Worm (Caenorhabditis elegans): ENCODE data around the gene let-754.

DNA sequence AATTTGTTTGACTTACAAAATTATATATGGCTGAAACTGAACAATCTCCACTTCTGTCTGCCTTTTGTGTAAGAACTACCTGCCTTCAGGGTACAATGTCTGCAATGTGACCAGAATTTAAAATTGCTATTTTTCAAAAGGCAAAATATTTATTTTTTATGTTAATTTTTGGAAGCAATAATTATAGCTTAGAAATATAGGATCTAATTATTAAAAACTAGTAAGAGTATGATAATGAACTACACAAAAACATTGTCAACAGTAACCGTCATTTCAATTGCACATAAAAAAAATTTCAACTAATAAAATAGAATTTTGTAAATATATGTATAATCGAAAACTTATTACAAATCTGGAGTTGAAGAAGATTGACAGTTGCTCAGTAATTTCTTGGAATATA lies 3.9 kb upstream of the let-754 start, which contains the start of gene C29E4.9:
- TF ChIP-seq F39B2.1 (GFP tag; IDR thresholded peaks at IDR 0.05), result no peak
- TF ChIP-seq fkh-3 (tag; optimal IDR thresholded peaks at IDR 0.05), result no peak
- no peak for TF ChIP-seq nhr-120 (GFP tag; IDR thresholded peaks at IDR 0.05)

All from whole organism, young adult.